Fruit fly (Drosophila melanogaster) Kc167 (cell line): ENCODE results near the gene mdlc.

Source experiments
- Myc ChIP-seq: fragments of >200 bp; optimal IDR thresholded peaks from 2 replicates; lab custom pipeline; 2017; ENCODE audit warnings: missing external identifiers
- Sin3A ChIP-seq: fragments of >200 bp; optimal IDR thresholded peaks from 2 replicates; lab custom pipeline; 2018; ENCODE audit warnings: missing external identifiers
- h ChIP-seq: fragments of >200 bp; optimal IDR thresholded peaks from 3 replicates; lab custom pipeline; 2018; ENCODE audit warnings: missing external identifiers
- insv ChIP-seq: fragments of >200 bp; optimal IDR thresholded peaks from 3 replicates; lab custom pipeline; 2018; ENCODE audit warnings: missing external identifiers
- psq ChIP-seq: fragments of >200 bp; optimal IDR thresholded peaks from 2 replicates; lab custom pipeline; 2017; ENCODE audit warnings: missing external identifiers
- ttk ChIP-seq: sonication (Bioruptor generic); optimal IDR thresholded peaks from 2 replicates; lab custom pipeline; 2017; ENCODE audit warnings: missing external identifiers

The mdlc gene

DNA sequence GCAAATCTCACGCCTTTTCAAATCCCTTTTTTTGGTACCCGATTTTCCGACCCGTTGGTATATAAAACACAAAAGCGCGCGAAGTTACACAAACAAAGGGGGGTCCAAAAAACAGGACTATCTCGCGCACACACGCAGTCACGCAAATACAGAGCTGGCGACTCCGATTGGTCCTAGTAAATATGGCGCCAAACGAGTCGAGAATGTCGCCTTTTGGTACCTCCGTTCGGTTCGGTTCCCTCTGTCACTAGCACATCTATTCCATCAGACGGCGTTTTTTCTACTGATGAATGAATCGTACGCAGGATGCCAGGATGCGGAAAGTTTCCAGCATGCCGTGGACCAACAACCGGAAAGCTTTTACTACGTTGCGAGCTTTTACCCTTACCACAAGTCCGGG, 1.7 kb upstream of the mdlc start, which contains the start of gene CG17193:
Gene CG17193, minus strand, starts transcription at position 289 of the 400 bp plus-strand sequence.
- TF ChIP-seq psq (lab: Kevin White, UChicago), result no peak
- no peak for TF ChIP-seq ttk (lab: Kevin White, UChicago)
- TF ChIP-seq Sin3A (lab: Kevin White, UChicago), result no peak
- TF ChIP-seq h (lab: Kevin White, UChicago), result no peak
- no peak for TF ChIP-seq Myc (lab: Kevin White, UChicago)
- TF ChIP-seq insv (lab: Kevin White, UChicago), result no peak

DNA sequence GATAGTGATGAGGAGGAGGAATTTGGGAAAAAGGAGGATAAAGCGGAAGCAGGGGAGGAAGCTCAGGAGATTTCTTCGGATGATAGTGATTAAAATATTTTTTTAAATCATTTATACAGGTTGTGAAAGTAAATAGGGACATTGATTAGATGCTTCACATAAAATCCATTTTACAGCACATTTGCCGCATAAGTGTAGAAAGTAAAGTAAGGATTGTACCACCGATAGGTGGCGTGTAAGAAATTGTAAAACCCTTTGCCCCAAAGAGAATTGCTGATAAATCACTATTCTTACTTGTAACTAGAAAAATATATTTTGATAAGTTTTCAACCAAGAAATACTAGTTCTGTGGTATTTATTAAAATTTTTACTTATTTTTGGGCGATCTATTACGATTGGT, 1.4 kb downstream of the mdlc start:
- TF ChIP-seq h (lab: Kevin White, UChicago) (no peak), psq (lab: Kevin White, UChicago) (no peak), Myc (lab: Kevin White, UChicago) (no peak), ttk (lab: Kevin White, UChicago) (no peak), insv (lab: Kevin White, UChicago) (no peak), Sin3A (lab: Kevin White, UChicago) (no peak)

DNA sequence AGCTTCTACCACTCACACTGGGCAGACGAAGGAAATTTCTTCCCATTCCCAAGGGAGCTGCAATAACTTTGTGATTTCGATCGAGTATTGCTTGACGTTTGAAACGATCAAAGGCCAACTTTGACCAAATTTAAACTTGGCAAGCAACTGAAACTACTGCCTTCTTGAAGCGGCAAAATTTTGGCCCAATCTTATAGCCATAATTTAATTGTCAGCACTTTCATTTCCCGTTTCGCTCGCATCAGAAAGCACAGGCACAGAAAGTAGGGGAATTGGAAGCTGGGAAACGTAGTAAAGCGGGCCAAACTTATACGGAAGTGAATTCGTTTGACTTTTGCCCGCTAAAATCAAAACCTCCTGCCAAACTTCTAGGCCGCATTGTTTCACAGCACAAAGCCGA, 2.1 kb downstream of the mdlc start, which contains the start of gene CG4390:
Gene CG4390, minus strand, starts transcription at position 101 of the 400 bp plus-strand sequence.
- TF ChIP-seq psq (lab: Kevin White, UChicago) (no peak), ttk (lab: Kevin White, UChicago) (no peak), insv (lab: Kevin White, UChicago) (no peak), Myc (lab: Kevin White, UChicago) (no peak), Sin3A (lab: Kevin White, UChicago) (no peak), h (lab: Kevin White, UChicago) (no peak)

- no peak for TF ChIP-seq Myc (lab: Kevin White, UChicago)
- no peak for TF ChIP-seq ttk (lab: Kevin White, UChicago)
- no peak for TF ChIP-seq psq (lab: Kevin White, UChicago)
- no peak for TF ChIP-seq Sin3A (lab: Kevin White, UChicago)
- TF ChIP-seq h (lab: Kevin White, UChicago), result no peak
- no peak for TF ChIP-seq insv (lab: Kevin White, UChicago)
Observed at dm6 chr3R:20066435-20066834, 8.9 kb downstream of the mdlc start.

dm6 chr3R:20080205-20080604, 22.7 kb downstream of the mdlc start:
- no peak for TF ChIP-seq Sin3A (lab: Kevin White, UChicago)
- no peak for TF ChIP-seq ttk (lab: Kevin White, UChicago)
- TF ChIP-seq h (lab: Kevin White, UChicago), result no peak
- TF ChIP-seq Myc (lab: Kevin White, UChicago), result no peak
- no peak for TF ChIP-seq insv (lab: Kevin White, UChicago)
- no peak for TF ChIP-seq psq (lab: Kevin White, UChicago)

DNA sequence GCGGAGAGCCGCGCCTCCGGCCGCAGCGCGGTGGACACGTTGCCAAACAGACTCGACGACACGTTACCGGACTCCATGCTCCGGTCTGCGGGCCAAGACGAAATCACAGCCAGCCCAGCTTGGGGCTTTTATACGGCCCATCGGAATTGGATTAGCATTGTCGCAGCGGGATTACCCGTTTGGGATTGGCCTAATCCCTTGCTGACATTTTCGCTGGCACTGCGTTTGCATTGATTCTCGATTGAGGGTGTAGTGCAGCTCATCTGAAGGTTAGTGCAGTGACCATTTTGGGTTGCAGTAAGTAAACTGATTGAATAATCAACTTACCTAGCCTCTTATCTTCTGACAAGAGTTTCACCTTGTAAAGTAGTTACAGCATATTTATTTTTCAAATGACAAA, 24.8 kb downstream of the mdlc start, which contains the start of gene Rh3:
Gene Rh3, minus strand, starts transcription at position 101 of the 400 bp plus-strand sequence.
- TF ChIP-seq h (lab: Kevin White, UChicago) (no peak), insv (lab: Kevin White, UChicago) (no peak), Sin3A (lab: Kevin White, UChicago) (no peak), psq (lab: Kevin White, UChicago) (no peak), Myc (lab: Kevin White, UChicago) (no peak), ttk (lab: Kevin White, UChicago) (no peak)

dm6 chr3R:20107863-20108262, 50.3 kb downstream of the mdlc start, which contains the start of gene CG31206:
Gene CG31206 (minus strand): TSS chr3R:20107963.
- no peak for TF ChIP-seq psq (lab: Kevin White, UChicago)
- no peak for TF ChIP-seq ttk (lab: Kevin White, UChicago)
- TF ChIP-seq insv (lab: Kevin White, UChicago), result no peak
- TF ChIP-seq h (lab: Kevin White, UChicago), result no peak
- TF ChIP-seq Sin3A (lab: Kevin White, UChicago), result no peak
- TF ChIP-seq Myc (lab: Kevin White, UChicago), result no peak
